Worm (Caenorhabditis elegans) whole organism, early embryonic: ENCODE data around the gene C45G9.6.
A peak's percentile ranks its signal among the peaks of the same experiment; 100 is the strongest.

ENCODE experiments used
- B0310.2 ChIP-seq: sonication (generic microtip); optimal IDR thresholded peaks from 2 replicates; lab custom pipeline; 2016; ENCODE audit warnings: mild to moderate bottlenecking, missing genetic modification characterization, missing compliant biosample characterization
- F13C5.2 ChIP-seq: sonication (generic microtip); optimal IDR thresholded peaks from 2 replicates; lab custom pipeline; 2017; ENCODE audit warnings: mild to moderate bottlenecking, missing genetic modification characterization, inconsistent platforms, missing compliant biosample characterization
- aly-1 ChIP-seq: sonication (generic microtip); optimal IDR thresholded peaks from 2 replicates; lab custom pipeline; 2016; ENCODE audit warnings: missing genetic modification characterization, missing compliant biosample characterization
- ama-1 ChIP-seq: fragments of 150-350 bp; optimal IDR thresholded peaks from 2 replicates; lab custom pipeline; 2014
- ceh-13 ChIP-seq: fragments of 200-800 bp; sonication (Bioruptor generic); optimal IDR thresholded peaks from 2 replicates; lab custom pipeline; 2018; ENCODE audit warnings: mild to moderate bottlenecking, missing genetic modification characterization, missing compliant biosample characterization
- ceh-36 ChIP-seq: sonication (generic microtip); optimal IDR thresholded peaks from 2 replicates; lab custom pipeline; 2016; ENCODE audit warnings: missing genetic modification characterization, inconsistent platforms, missing compliant biosample characterization
- ets-7 ChIP-seq: sonication (generic microtip); optimal IDR thresholded peaks from 2 replicates; lab custom pipeline; 2016; ENCODE audit warnings: missing genotype, missing genetic modification characterization, missing compliant biosample characterization
- flt-1 ChIP-seq: fragments of 200-800 bp; sonication (Bioruptor generic); IDR thresholded peaks from 2 replicates; pipeline ENCODE4 v1.3.6; 2022; ENCODE audit warnings: missing genetic modification characterization, missing compliant biosample characterization
- hmbx-1 ChIP-seq: sonication (generic microtip); optimal IDR thresholded peaks from 2 replicates; lab custom pipeline; 2016; ENCODE audit warnings: mild to moderate bottlenecking, missing genetic modification characterization, missing compliant biosample characterization
- hmg-4 ChIP-seq: fragments of 200-800 bp; sonication (Bioruptor generic); optimal IDR thresholded peaks from 2 replicates; lab custom pipeline; 2018; ENCODE audit warnings: mild to moderate bottlenecking, missing genetic modification characterization, missing compliant biosample characterization
- hnd-1 ChIP-seq: sonication (generic microtip); optimal IDR thresholded peaks from 2 replicates; lab custom pipeline; 2016; ENCODE audit warnings: missing genetic modification characterization, missing compliant biosample characterization
- pes-1 ChIP-seq: fragments of 200-800 bp; sonication (Bioruptor generic); IDR thresholded peaks from 2 replicates; pipeline ENCODE4 v1.3.6; 2022; ENCODE audit warnings: missing genetic modification reagents, missing genetic modification characterization, missing compliant biosample characterization
- scrt-1 ChIP-seq: fragments of 200-800 bp; sonication (Bioruptor generic); IDR thresholded peaks from 2 replicates; pipeline ENCODE4 v1.3.6; 2022; ENCODE audit warnings: missing genetic modification characterization, missing compliant biosample characterization
- sea-1 ChIP-seq: fragments of 200-800 bp; sonication (Bioruptor generic); conservative IDR thresholded peaks from 2 replicates; pipeline ENCODE4 v1.3.6; 2022; ENCODE audit warnings: missing genetic modification characterization, missing compliant biosample characterization
- tbx-11 ChIP-seq: fragments of 200-800 bp; sonication (Bioruptor generic); IDR thresholded peaks from 2 replicates; pipeline ENCODE4 v1.3.6; 2022; ENCODE audit warnings: missing genetic modification characterization, missing compliant biosample characterization
- tbx-37 ChIP-seq: fragments of 200-800 bp; sonication (Bioruptor generic); conservative IDR thresholded peaks from 2 replicates; pipeline ENCODE4 v1.3.6; 2022; ENCODE audit warnings: missing genetic modification reagents, missing genetic modification characterization, missing compliant biosample characterization
- tra-4 ChIP-seq: sonication (generic microtip); optimal IDR thresholded peaks from 2 replicates; lab custom pipeline; 2017; ENCODE audit warnings: missing genetic modification characterization, missing compliant biosample characterization

The C45G9.6 gene

ce11 chrIII:5077150-5077814 lies 41.0 kb downstream of the C45G9.6 start, which contains the start of gene alh-1:
Gene alh-1 (plus strand): TSS chrIII:5077764.
- TF ChIP-seq sea-1 (GFP tag; lab: Robert Waterston, UW) (no peak), F13C5.2 (tag; lab: Kevin White, UChicago) (no peak), flt-1 (no peak), tbx-11 (no peak), hmbx-1 (tag; lab: Kevin White, UChicago) (no peak), scrt-1 (GFP tag; lab: Robert Waterston, UW) (no peak), tra-4 (tag; lab: Kevin White, UChicago) (no peak), aly-1 (tag; lab: Kevin White, UChicago) (no peak), hnd-1 (no peak), ama-1 (lab: Kevin White, UChicago) (no peak), tbx-37 (GFP tag; lab: Robert Waterston, UW) (no peak), ceh-13 (GFP tag; lab: Kevin White, UChicago) (no peak), ets-7 (tag; lab: Kevin White, UChicago) (no peak), B0310.2 (no peak), hmg-4 (no peak)

ce11 chrIII:5078062-5078461 lies 41.8 kb downstream of the C45G9.6 start:
- TF ChIP-seq hmbx-1 (tag; lab: Kevin White, UChicago) (no peak), sea-1 (GFP tag; lab: Robert Waterston, UW) (no peak), hnd-1 (no peak), hmg-4 (no peak), aly-1 (tag; lab: Kevin White, UChicago) (no peak), ama-1 (lab: Kevin White, UChicago) (no peak), F13C5.2 (tag; lab: Kevin White, UChicago) (no peak)

- TF ChIP-seq F13C5.2 (tag; lab: Kevin White, UChicago) (peak; percentile 70), pes-1 (GFP tag; lab: Robert Waterston, UW) (peak; percentile 85), B0310.2 (peak; percentile 74), scrt-1 (GFP tag; lab: Robert Waterston, UW) (peak; percentile 79), tbx-11 (peak; percentile 82), ets-7 (tag; lab: Kevin White, UChicago) (peak; percentile 70), ama-1 (lab: Kevin White, UChicago) (no peak), hnd-1 (peak; percentile 65), ceh-13 (GFP tag; lab: Kevin White, UChicago) (peak; percentile 24), sea-1 (GFP tag; lab: Robert Waterston, UW) (peak; percentile 90), hmg-4 (peak; percentile 84), tra-4 (tag; lab: Kevin White, UChicago) (peak; percentile 53), aly-1 (tag; lab: Kevin White, UChicago) (no peak), tbx-37 (GFP tag; lab: Robert Waterston, UW) (peak; percentile 65), hmbx-1 (tag; lab: Kevin White, UChicago) (no peak), flt-1 (peak; percentile 75), ceh-36 (tag; lab: Kevin White, UChicago) (peak; percentile 81)
Measured at ce11 chrIII:5080700-5081572, 44.7 kb downstream of the C45G9.6 start.

- TF ChIP-seq flt-1 (no peak), hnd-1 (no peak), hmg-4 (no peak), tra-4 (tag; lab: Kevin White, UChicago) (no peak), ets-7 (tag; lab: Kevin White, UChicago) (no peak), ceh-36 (tag; lab: Kevin White, UChicago) (no peak), tbx-37 (GFP tag; lab: Robert Waterston, UW) (no peak), hmbx-1 (tag; lab: Kevin White, UChicago) (no peak), ama-1 (lab: Kevin White, UChicago) (no peak), B0310.2 (no peak), pes-1 (GFP tag; lab: Robert Waterston, UW) (no peak), aly-1 (tag; lab: Kevin White, UChicago) (no peak), tbx-11 (no peak), sea-1 (GFP tag; lab: Robert Waterston, UW) (no peak), F13C5.2 (tag; lab: Kevin White, UChicago) (no peak), scrt-1 (GFP tag; lab: Robert Waterston, UW) (no peak)
Measured at ce11 chrIII:5081573-5081823, 45.2 kb downstream of the C45G9.6 start, which contains the start of gene cox-6A. Gene cox-6A (plus strand): TSS chrIII:5081724.

ce11 chrIII:5083304-5083703 lies 47.0 kb downstream of the C45G9.6 start:
- TF ChIP-seq flt-1 (no peak), ceh-13 (GFP tag; lab: Kevin White, UChicago) (no peak), tra-4 (tag; lab: Kevin White, UChicago) (no peak), hnd-1 (no peak), tbx-37 (GFP tag; lab: Robert Waterston, UW) (no peak), ama-1 (lab: Kevin White, UChicago) (no peak), aly-1 (tag; lab: Kevin White, UChicago) (no peak), B0310.2 (no peak), ceh-36 (tag; lab: Kevin White, UChicago) (no peak), sea-1 (GFP tag; lab: Robert Waterston, UW) (no peak), hmbx-1 (tag; lab: Kevin White, UChicago) (no peak), pes-1 (GFP tag; lab: Robert Waterston, UW) (no peak), hmg-4 (no peak), scrt-1 (GFP tag; lab: Robert Waterston, UW) (no peak), F13C5.2 (tag; lab: Kevin White, UChicago) (no peak), tbx-11 (no peak), ets-7 (tag; lab: Kevin White, UChicago) (no peak)

ce11 chrIII:5085529-5085928 lies 49.3 kb downstream of the C45G9.6 start, which contains the start of gene cah-1:
Gene cah-1 (minus strand): TSS chrIII:5085629.
- TF ChIP-seq F13C5.2 (tag; lab: Kevin White, UChicago) (no peak), aly-1 (tag; lab: Kevin White, UChicago) (no peak), B0310.2 (no peak), hmbx-1 (tag; lab: Kevin White, UChicago) (no peak), ets-7 (tag; lab: Kevin White, UChicago) (no peak), ceh-13 (GFP tag; lab: Kevin White, UChicago) (no peak), tbx-37 (GFP tag; lab: Robert Waterston, UW) (no peak)
